Fruit fly (Drosophila melanogaster) S2 (cell line): Measurements from ENCODE around the gene gro.

Source experiments
- CG8478 ChIP-seq: fragments of >200 bp; optimal IDR thresholded peaks from 2 replicates; lab custom pipeline; 2018
- CTCF ChIP-seq, 2 experiments: fragments of >200 bp; optimal IDR thresholded peaks; 2 replicates each; lab custom pipeline; 2018

DNA sequence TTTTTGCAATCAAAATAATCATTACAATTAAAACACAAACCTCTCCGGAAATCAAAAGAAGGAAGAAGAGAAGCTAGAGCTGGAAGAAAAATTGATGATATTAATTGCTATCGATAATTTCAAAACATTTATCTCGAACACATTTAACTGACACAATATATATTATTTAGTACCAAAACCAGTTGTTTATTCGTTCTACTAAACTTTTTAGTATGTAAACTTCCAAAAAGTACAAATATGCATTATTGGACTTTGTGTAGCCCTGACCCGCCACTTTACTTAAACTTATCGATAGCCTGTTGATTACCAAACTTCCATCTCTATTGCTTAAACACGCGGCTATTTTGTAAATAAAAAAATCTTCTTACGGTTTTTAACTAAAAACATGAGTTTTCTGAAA is 17.7 kb downstream of the gro start, which contains the start of the genes RpL34a and Trmt61:
- no peak for TF ChIP-seq CTCF (optimal IDR thresholded peaks at IDR 0.05; lab: Kevin White, UChicago)
- no peak for TF ChIP-seq CG8478
